Worm (Caenorhabditis elegans) whole organism, young adult: ENCODE results near the gene irld-7.

ENCODE experiments used
- B0261.1 ChIP-seq: sonication (generic microtip); optimal IDR thresholded peaks from 2 replicates; lab custom pipeline; 2016; ENCODE audit warnings: mild to moderate bottlenecking, missing genetic modification characterization, moderate library complexity, missing compliant biosample characterization
- C17E4.6 ChIP-seq: fragments of 200-800 bp; sonication (Bioruptor generic); IDR thresholded peaks from 2 replicates; pipeline ENCODE4 v1.3.6; 2022; ENCODE audit warnings: missing genetic modification reagents, missing genetic modification characterization, missing compliant biosample characterization
- D2030.7 ChIP-seq: fragments of 200-800 bp; sonication (Bioruptor generic); IDR thresholded peaks from 2 replicates; pipeline ENCODE4 v1.3.6; 2022; ENCODE audit warnings: missing genetic modification reagents, missing genetic modification characterization, missing compliant biosample characterization
- F37B4.10 ChIP-seq: fragments of 200-800 bp; sonication (Bioruptor generic); IDR thresholded peaks from 2 replicates; pipeline ENCODE4 v1.3.6; 2022; ENCODE audit warnings: missing genetic modification characterization, missing compliant biosample characterization
- F39B2.1 ChIP-seq: fragments of 200-800 bp; sonication (Bioruptor generic); IDR thresholded peaks from 2 replicates; pipeline ENCODE4 v1.3.6; 2022; ENCODE audit warnings: missing genetic modification reagents, missing genetic modification characterization, missing compliant biosample characterization
- K12H6.12 ChIP-seq: fragments of 200-800 bp; sonication (Bioruptor generic); optimal IDR thresholded peaks from 2 replicates; lab custom pipeline; 2018; ENCODE audit warnings: mild to moderate bottlenecking, missing genetic modification characterization, missing compliant biosample characterization
- T26A5.8 ChIP-seq: sonication (generic microtip); optimal IDR thresholded peaks from 2 replicates; lab custom pipeline; 2016; ENCODE audit warnings: missing genetic modification characterization, missing compliant biosample characterization
- Y67H2A.10 ChIP-seq: fragments of 200-800 bp; sonication (Bioruptor generic); conservative IDR thresholded peaks from 2 replicates; pipeline ENCODE4 v1.3.6; 2022; ENCODE audit warnings: missing genetic modification reagents, missing genetic modification characterization, missing compliant biosample characterization
- ZK185.1 ChIP-seq: sonication (generic microtip); optimal IDR thresholded peaks from 2 replicates; lab custom pipeline; 2016; ENCODE audit warnings: mild to moderate bottlenecking, missing genetic modification characterization, missing compliant biosample characterization; ENCODE audit not compliant: poor library complexity, severe bottlenecking
- aptf-2 ChIP-seq: fragments of 200-800 bp; sonication (Bioruptor generic); conservative IDR thresholded peaks from 2 replicates; pipeline ENCODE4 v1.3.6; 2022; ENCODE audit warnings: missing genetic modification reagents, missing genetic modification characterization, missing compliant biosample characterization
- attf-3 ChIP-seq: fragments of 200-800 bp; sonication (Bioruptor generic); conservative IDR thresholded peaks from 2 replicates; pipeline ENCODE4 v1.3.6; 2022; ENCODE audit warnings: missing genetic modification reagents, missing genetic modification characterization, missing compliant biosample characterization
- attf-6 ChIP-seq: fragments of 200-800 bp; sonication (Bioruptor generic); IDR thresholded peaks from 2 replicates; pipeline ENCODE4 v1.3.6; 2022; ENCODE audit warnings: missing genetic modification reagents, missing genetic modification characterization, missing compliant biosample characterization
- ceh-58 ChIP-seq: fragments of 200-800 bp; sonication (Bioruptor generic); IDR thresholded peaks from 2 replicates; pipeline ENCODE4 v1.3.6; 2022; ENCODE audit warnings: missing genetic modification characterization, missing compliant biosample characterization
- chd-7 ChIP-seq: sonication (generic microtip); optimal IDR thresholded peaks from 2 replicates; lab custom pipeline; 2016; ENCODE audit warnings: mild to moderate bottlenecking, missing genetic modification characterization, moderate library complexity, missing compliant biosample characterization
- dox-1 ChIP-seq: fragments of 200-800 bp; sonication (Bioruptor generic); IDR thresholded peaks from 2 replicates; pipeline ENCODE4 v1.3.6; 2022; ENCODE audit warnings: missing genetic modification reagents, missing genetic modification characterization, missing compliant biosample characterization
- dpff-1 ChIP-seq: sonication (generic microtip); optimal IDR thresholded peaks from 2 replicates; lab custom pipeline; 2017; ENCODE audit warnings: mild to moderate bottlenecking, missing genetic modification characterization, missing compliant biosample characterization
- dpl-1 ChIP-seq: fragments of 150-350 bp; optimal IDR thresholded peaks from 2 replicates; lab custom pipeline; 2014; ENCODE audit warnings: missing biosample characterization, missing genetic modification reagents, missing genetic modification characterization
- efl-1 ChIP-seq: fragments of 150-350 bp; optimal IDR thresholded peaks from 2 replicates; lab custom pipeline; 2014; ENCODE audit warnings: missing biosample characterization, missing genetic modification reagents, missing genetic modification characterization
- gei-17 ChIP-seq: fragments of 200-800 bp; sonication (Bioruptor generic); optimal IDR thresholded peaks from 2 replicates; lab custom pipeline; 2018; ENCODE audit warnings: mild to moderate bottlenecking, missing genetic modification characterization, missing compliant biosample characterization
- him-1 ChIP-seq: sonication (generic microtip); optimal IDR thresholded peaks from 2 replicates; lab custom pipeline; 2016; ENCODE audit warnings: missing genotype, missing genetic modification reagents, missing genetic modification characterization, missing compliant biosample characterization
- hlh-26 ChIP-seq: fragments of 200-800 bp; sonication (Bioruptor generic); conservative IDR thresholded peaks from 2 replicates; pipeline ENCODE4 v1.3.6; 2022; ENCODE audit warnings: missing genetic modification reagents, missing genetic modification characterization, missing compliant biosample characterization
- hrde-1 ChIP-seq: sonication (generic microtip); optimal IDR thresholded peaks from 2 replicates; lab custom pipeline; 2016; ENCODE audit warnings: missing genetic modification characterization, mild to moderate bottlenecking, missing compliant biosample characterization, moderate library complexity, missing genotype, missing genetic modification reagents, borderline replicate concordance
- lin-26 ChIP-seq: fragments of 200-800 bp; sonication (Bioruptor generic); IDR thresholded peaks from 2 replicates; pipeline ENCODE4 v1.3.6; 2022; ENCODE audit warnings: missing genetic modification reagents, missing genetic modification characterization, missing compliant biosample characterization
- lin-40 ChIP-seq: sonication (generic microtip); optimal IDR thresholded peaks from 2 replicates; lab custom pipeline; 2016; ENCODE audit warnings: missing genetic modification characterization, mild to moderate bottlenecking, missing compliant biosample characterization, missing genotype, missing genetic modification reagents
- lin-54 ChIP-seq: fragments of 200-800 bp; sonication (Bioruptor generic); optimal IDR thresholded peaks from 2 replicates; lab custom pipeline; 2018; ENCODE audit warnings: mild to moderate bottlenecking, missing genetic modification characterization, missing compliant biosample characterization
- lir-1 ChIP-seq: fragments of 200-800 bp; sonication (Bioruptor generic); conservative IDR thresholded peaks from 2 replicates; pipeline ENCODE4 v1.3.6; 2022; ENCODE audit warnings: missing genetic modification reagents, missing genetic modification characterization, missing compliant biosample characterization
- lsy-27 ChIP-seq: sonication (generic microtip); optimal IDR thresholded peaks from 2 replicates; lab custom pipeline; 2017; ENCODE audit warnings: missing genetic modification characterization, mild to moderate bottlenecking, missing compliant biosample characterization, antibody characterized with exemption, missing genotype, borderline replicate concordance; ENCODE audit not compliant: insufficient read depth
- madf-10 ChIP-seq: sonication (generic microtip); optimal IDR thresholded peaks from 2 replicates; lab custom pipeline; 2016; ENCODE audit warnings: mild to moderate bottlenecking, missing genetic modification characterization, missing compliant biosample characterization
- mel-28 ChIP-seq: sonication (generic microtip); optimal IDR thresholded peaks from 2 replicates; lab custom pipeline; 2016; ENCODE audit warnings: borderline replicate concordance, mild to moderate bottlenecking, missing genetic modification characterization, missing compliant biosample characterization
- nhr-27 ChIP-seq: fragments of 200-800 bp; sonication (Bioruptor generic); optimal IDR thresholded peaks from 2 replicates; lab custom pipeline; 2018; ENCODE audit warnings: mild to moderate bottlenecking, missing genetic modification characterization, moderate library complexity, missing compliant biosample characterization
- nhr-80 ChIP-seq: sonication (generic microtip); optimal IDR thresholded peaks from 2 replicates; lab custom pipeline; 2016; ENCODE audit warnings: missing genetic modification characterization, missing compliant biosample characterization
- rcor-1 ChIP-seq: fragments of 200-800 bp; sonication (Bioruptor generic); IDR thresholded peaks from 2 replicates; pipeline ENCODE4 v1.3.6; 2022; ENCODE audit warnings: missing genetic modification reagents, missing genetic modification characterization, missing compliant biosample characterization
- sea-2 ChIP-seq: fragments of 200-800 bp; sonication (Bioruptor generic); IDR thresholded peaks from 2 replicates; pipeline ENCODE4 v1.3.6; 2022; ENCODE audit warnings: missing genetic modification characterization, missing compliant biosample characterization
- snpc-1.1 ChIP-seq: sonication (generic microtip); optimal IDR thresholded peaks from 2 replicates; lab custom pipeline; 2017; ENCODE audit warnings: missing genetic modification characterization, mild to moderate bottlenecking, missing compliant biosample characterization, antibody characterized with exemption, moderate library complexity, missing genotype, missing genetic modification reagents; ENCODE audit not compliant: insufficient read depth
- snpc-1.3 ChIP-seq: sonication (generic microtip); optimal IDR thresholded peaks from 2 replicates; lab custom pipeline; 2017; ENCODE audit warnings: missing genetic modification characterization, mild to moderate bottlenecking, missing compliant biosample characterization, antibody characterized with exemption, moderate library complexity, missing genotype, missing genetic modification reagents; ENCODE audit not compliant: insufficient read depth
- snpc-4 ChIP-seq, 5 experiments: fragments of 150-350 bp in 1 of 5; sonication (generic microtip) in 4 of 5; optimal IDR thresholded peaks; 2 replicates each; lab custom pipeline; 2014 to 2018; ENCODE audit warnings: missing genetic modification characterization in 5 of 5, missing biosample characterization in 3 of 5, antibody characterized with exemption in 2 of 5, mild to moderate bottlenecking in 2 of 5, missing compliant biosample characterization in 2 of 5, missing genotype in 2 of 5, moderate library complexity in 2 of 5, missing genetic modification reagents in 1 of 5
- tbp1 ChIP-seq: fragments of 200-800 bp; sonication (Bioruptor generic); optimal IDR thresholded peaks from 2 replicates; lab custom pipeline; 2018; ENCODE audit warnings: mild to moderate bottlenecking, missing genetic modification characterization, missing compliant biosample characterization
- unc-130 ChIP-seq: sonication (generic microtip); optimal IDR thresholded peaks from 2 replicates; lab custom pipeline; 2016; ENCODE audit warnings: missing genetic modification reagents, missing genetic modification characterization, missing compliant biosample characterization
- xnd-1 ChIP-seq: sonication (generic microtip); optimal IDR thresholded peaks from 2 replicates; lab custom pipeline; 2016; ENCODE audit warnings: missing genotype, missing genetic modification reagents, missing genetic modification characterization, missing compliant biosample characterization
- ztf-18 ChIP-seq: sonication (generic microtip); optimal IDR thresholded peaks from 2 replicates; lab custom pipeline; 2016; ENCODE audit warnings: missing genotype, mild to moderate bottlenecking, missing genetic modification characterization, missing compliant biosample characterization
- ztf-22 ChIP-seq: fragments of 200-800 bp; sonication (Bioruptor generic); optimal IDR thresholded peaks from 2 replicates; lab custom pipeline; 2018; ENCODE audit warnings: mild to moderate bottlenecking, missing genetic modification characterization, moderate library complexity, missing compliant biosample characterization
- ztf-28 ChIP-seq: fragments of 200-800 bp; sonication (Bioruptor generic); IDR thresholded peaks from 2 replicates; pipeline ENCODE4 v1.3.6; 2022; ENCODE audit warnings: missing genetic modification reagents, missing genetic modification characterization, missing compliant biosample characterization

irld-7 gene

ce11 chrIV:6623390-6623789 is 33.2 kb downstream of the irld-7 start, which contains the start of gene C01B10.44:
Gene C01B10.44 (plus strand): TSS chrIV:6623690.
- no peak for TF ChIP-seq ztf-22 (GFP tag; lab: Kevin White, UChicago)
- TF ChIP-seq dox-1 = no peak
- no peak for TF ChIP-seq lsy-27 (tag; lab: Kevin White, UChicago)
- TF ChIP-seq lin-26 (GFP tag; lab: Robert Waterston, UW) = no peak
- no peak for TF ChIP-seq hrde-1 (tag; lab: Kevin White, UChicago)
- no peak for TF ChIP-seq efl-1 (GFP tag; lab: Kevin White, UChicago)
- TF ChIP-seq lin-54 (GFP tag; lab: Kevin White, UChicago) = no peak
- no peak for TF ChIP-seq sea-2 (GFP tag; lab: Robert Waterston, UW)

ce11 chrIV:6627798-6628197 is 37.6 kb downstream of the irld-7 start, which contains the start of gene cest-5.2:
Gene cest-5.2 (minus strand): TSS chrIV:6627925.
- TF ChIP-seq snpc-4 (GFP tag; optimal IDR thresholded peaks at IDR 0.05; lab: Kevin White, UChicago) (no peak), snpc-4 (tag; optimal IDR thresholded peaks at IDR 0.05; lab: Kevin White, UChicago) (no peak), ZK185.1 (tag; lab: Kevin White, UChicago) (no peak), unc-130 (no peak), nhr-80 (tag; lab: Kevin White, UChicago) (peak; percentile 19), nhr-27 (no peak), ceh-58 (no peak), ztf-28 (GFP tag; lab: Robert Waterston, UW) (no peak)

ce11 chrIV:6631704-6632272 is 41.6 kb downstream of the irld-7 start, which contains the start of the genes cest-5.1 and C01B10.9:
Gene cest-5.1 (minus strand): TSS chrIV:6631754.
Gene C01B10.9 (plus strand): TSS chrIV:6632222.
- peak; percentile 87 for TF ChIP-seq unc-130
- TF ChIP-seq chd-7 (tag; lab: Kevin White, UChicago) = no peak
- no peak for TF ChIP-seq xnd-1 (tag; lab: Kevin White, UChicago)
- no peak for TF ChIP-seq mel-28 (tag; lab: Kevin White, UChicago)
- TF ChIP-seq gei-17 (GFP tag; lab: Kevin White, UChicago) = no peak
- TF ChIP-seq lin-40 (tag; lab: Kevin White, UChicago) = peak; percentile 45
- TF ChIP-seq D2030.7 (GFP tag; lab: Robert Waterston, UW) = peak; percentile 37; the same call in 1 of the 2 replicates
- TF ChIP-seq F37B4.10 = no peak
- TF ChIP-seq ztf-28 (GFP tag; lab: Robert Waterston, UW) = no peak
- TF ChIP-seq K12H6.12 (tag; lab: Kevin White, UChicago) = peak; percentile 48
- TF ChIP-seq snpc-1.1 = peak; percentile 2
- no peak for TF ChIP-seq T26A5.8
- TF ChIP-seq dpl-1 (GFP tag; lab: Kevin White, UChicago) = peak; percentile 76
- peak; percentile 83 for TF ChIP-seq ZK185.1 (tag; lab: Kevin White, UChicago)
- TF ChIP-seq lir-1 (GFP tag; lab: Robert Waterston, UW) = peak; percentile 45; the same call in 1 of the 2 replicates
- no peak for TF ChIP-seq dpff-1 (tag; lab: Kevin White, UChicago)
- peak; percentile 18; the same call in 1 of the 2 replicates for TF ChIP-seq Y67H2A.10 (GFP tag; lab: Robert Waterston, UW)
- no peak for TF ChIP-seq C17E4.6 (GFP tag; lab: Robert Waterston, UW)
- peak; percentile 0 for TF ChIP-seq madf-10 (tag; lab: Kevin White, UChicago)
- peak; percentile 49; the same call in 1 of the 2 replicates for TF ChIP-seq aptf-2 (GFP tag; lab: Robert Waterston, UW)
- TF ChIP-seq him-1 (tag; lab: Kevin White, UChicago) = no peak
- TF ChIP-seq ztf-18 = no peak
- TF ChIP-seq attf-6 (GFP tag; lab: Robert Waterston, UW) = peak; percentile 53; the same call in 1 of the 2 replicates
- peak; percentile 58; the same call in 1 of the 2 replicates for TF ChIP-seq attf-3 (GFP tag; lab: Robert Waterston, UW)
- TF ChIP-seq F39B2.1 = 0 out of 2 replicates have a peak, but pooled peaks have one; percentile 47
- 0 out of 2 replicates have a peak, but pooled peaks have one; percentile 44 for TF ChIP-seq rcor-1
- no peak; the same call in 1 of the 2 replicates for TF ChIP-seq dox-1
- TF ChIP-seq lin-54 (GFP tag; lab: Kevin White, UChicago) = peak; percentile 90
- TF ChIP-seq hlh-26 (GFP tag; lab: Robert Waterston, UW) = no peak
- no peak for TF ChIP-seq B0261.1 (tag; lab: Kevin White, UChicago)
- TF ChIP-seq tbp1 (GFP tag; lab: Kevin White, UChicago) = peak; percentile 47
- TF ChIP-seq snpc-1.3 (tag; lab: Kevin White, UChicago) = peak; percentile 35
